Fruit fly (Drosophila melanogaster): Measurements from ENCODE around the gene CG4887.
A peak's percentile ranks its signal among the peaks of the same experiment; 100 is the strongest.

The CG4887 gene

DNA sequence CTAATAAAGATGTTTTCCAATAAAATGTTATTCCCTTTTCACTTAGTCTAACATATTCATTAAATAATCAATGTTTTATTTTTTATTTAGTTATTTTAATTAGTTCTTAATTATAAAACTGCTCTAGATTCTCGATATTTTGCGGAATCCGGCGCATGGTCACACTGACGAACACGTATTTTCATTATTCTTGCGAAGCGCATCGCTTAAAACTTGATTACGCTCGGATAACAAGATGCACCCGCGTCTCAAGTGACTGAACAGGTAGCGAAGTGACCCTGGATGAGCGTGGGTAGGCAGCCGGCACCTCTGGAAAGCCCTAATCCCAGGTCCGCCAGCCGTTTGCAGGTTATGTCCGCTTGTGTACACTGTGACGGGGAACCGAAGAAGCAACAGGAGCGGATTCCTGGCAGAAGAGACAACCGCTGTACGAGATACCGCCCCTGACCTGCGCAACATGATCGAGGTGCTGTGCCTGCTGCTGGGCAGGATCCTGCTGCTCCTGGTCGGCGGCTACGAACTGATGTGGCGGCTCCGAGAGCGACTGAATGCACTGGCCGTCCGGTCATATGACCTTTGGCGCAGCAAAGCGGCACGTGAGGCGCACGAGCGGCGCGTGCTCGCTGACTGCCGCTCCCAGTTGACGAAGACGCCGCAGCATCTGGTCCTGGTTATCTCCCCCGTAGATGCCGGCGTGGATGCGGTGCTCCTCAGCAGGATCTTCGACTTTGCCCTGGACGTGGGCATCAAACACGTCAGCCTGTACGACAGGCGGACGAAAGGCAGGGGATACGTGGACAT lies 14.1 kb upstream of the CG4887 start, which contains the start of gene Tango14 (continued):
- TF ChIP-seq CG12769 (tag; optimal IDR thresholded peaks at IDR 0.05) (no peak), CG3847 (GFP tag; IDR thresholded peaks at IDR 0.05) (no peak), gce (GFP tag; IDR thresholded peaks at IDR 0.05) (no peak), Ada2b (GFP tag; IDR thresholded peaks at IDR 0.05) (no peak), dmrt99B (tag; optimal IDR thresholded peaks at IDR 0.05) (no peak), ab (GFP tag; optimal IDR thresholded peaks at IDR 0.05) (no peak), vnd (GFP tag; IDR thresholded peaks at IDR 0.05; ENCODE audit: partially characterized antibody) (0 out of 3 replicates have a peak, but pooled peaks have one; percentile 22), sens (GFP tag) (peak; percentile 59), CG30431 (GFP tag; optimal IDR thresholded peaks at IDR 0.05) (no peak), CG10543 (GFP tag; optimal IDR thresholded peaks at IDR 0.05) (no peak), CG10274 (GFP tag; optimal IDR thresholded peaks at IDR 0.05) (no peak), hth (optimal IDR thresholded peaks at IDR 0.05) (no peak), zen2 (GFP tag; IDR thresholded peaks at IDR 0.05; ENCODE audit: partially characterized antibody) (no peak), nerfin-2 (GFP tag; IDR thresholded peaks at IDR 0.05; ENCODE audit: partially characterized antibody) (peak; percentile 52; the same call in 1 of the 2 replicates), kni (GFP tag; optimal IDR thresholded peaks at IDR 0.05) (no peak), lola (GFP tag; optimal IDR thresholded peaks at IDR 0.05) (peak in 1 of 3 experiments; percentile 14), CG30020 (tag; optimal IDR thresholded peaks at IDR 0.05) (no peak), oc (tag; optimal IDR thresholded peaks at IDR 0.05) (no peak), Rfx (GFP tag; IDR thresholded peaks at IDR 0.05) (0 out of 2 replicates have a peak, but pooled peaks have one; percentile 19), inv (GFP tag; IDR thresholded peaks at IDR 0.05; ENCODE audit: partially characterized antibody) (0 out of 2 replicates have a peak, but pooled peaks have one; percentile 18), D19A (tag; optimal IDR thresholded peaks at IDR 0.05) (no peak), jumu (GFP tag; optimal IDR thresholded peaks at IDR 0.05) (no peak), hb (GFP tag; IDR thresholded peaks at IDR 0.05; ENCODE audit: partially characterized antibody) (0 out of 3 replicates have a peak, but pooled peaks have one; percentile 52), chif (GFP tag; optimal IDR thresholded peaks at IDR 0.05) (no peak), CG34422 (GFP tag; IDR thresholded peaks at IDR 0.05) (peak; percentile 78; the same call in 2 of the 3 replicates), schlank (tag; optimal IDR thresholded peaks at IDR 0.05) (no peak), CG11723 (GFP tag; optimal IDR thresholded peaks at IDR 0.05) (no peak), nerfin-1 (tag; optimal IDR thresholded peaks at IDR 0.05) (no peak), CG9797 (GFP tag; optimal IDR thresholded peaks at IDR 0.05) (peak; percentile 24), CG8290 (GFP tag; optimal IDR thresholded peaks at IDR 0.05) (no peak), CG8290 (tag; optimal IDR thresholded peaks at IDR 0.05) (no peak), dm (GFP tag; optimal IDR thresholded peaks at IDR 0.05) (no peak), CG9215 (GFP tag; IDR thresholded peaks at IDR 0.05) (no peak), wek (GFP tag; optimal IDR thresholded peaks at IDR 0.05) (no peak), tna (GFP tag; IDR thresholded peaks at IDR 0.05; ENCODE audit: partially characterized antibody) (peak; percentile 46; the same call in 1 of the 2 replicates), nau (GFP tag; optimal IDR thresholded peaks at IDR 0.05) (no peak), btn (GFP tag; optimal IDR thresholded peaks at IDR 0.05) (no peak), CG10366 (GFP tag; IDR thresholded peaks at IDR 0.05) (no peak), CG2875 (GFP tag; optimal IDR thresholded peaks at IDR 0.05) (no peak), Ravus (GFP tag; IDR thresholded peaks at IDR 0.05) (no peak), tgo (GFP tag; IDR thresholded peaks at IDR 0.05) (no peak), dati (GFP tag; IDR thresholded peaks at IDR 0.05) (no peak), CG3995 (GFP tag; optimal IDR thresholded peaks at IDR 0.05) (peak; percentile 14), repo (GFP tag; optimal IDR thresholded peaks at IDR 0.05) (no peak), CG3838 (GFP tag; optimal IDR thresholded peaks at IDR 0.05) (no peak), Adf1 (GFP tag; IDR thresholded peaks at IDR 0.05) (no peak), Hmr (GFP tag; optimal IDR thresholded peaks at IDR 0.05) (no peak), CG7928 (GFP tag; optimal IDR thresholded peaks at IDR 0.05) (no peak), CG10209 (GFP tag; optimal IDR thresholded peaks at IDR 0.05) (no peak)
